Worm (Caenorhabditis elegans): ENCODE measurements around the gene dsc-4.
A peak's percentile ranks its signal among the peaks of the same experiment; 100 is the strongest.

The dsc-4 gene

ce11 chrIV:295734-296201 lies 24.6 kb downstream of the dsc-4 start:
- no peak for TF ChIP-seq unc-39 (tag; optimal IDR thresholded peaks at IDR 0.05)
- no peak for TF ChIP-seq ztf-11 (tag; optimal IDR thresholded peaks at IDR 0.05)
- no peak for TF ChIP-seq pha-4 (GFP tag; IDR thresholded peaks at IDR 0.05)
- TF ChIP-seq pha-4 (tag; optimal IDR thresholded peaks at IDR 0.05): no peak
- no peak for TF ChIP-seq mes-2 (tag; optimal IDR thresholded peaks at IDR 0.05; ENCODE audit: poor library complexity, severe bottlenecking)
- peak; percentile 67 for TF ChIP-seq nhr-28 (tag; optimal IDR thresholded peaks at IDR 0.05)
- no peak for TF ChIP-seq spr-3 (GFP tag; optimal IDR thresholded peaks at IDR 0.05)
- TF ChIP-seq nhr-77 (tag; optimal IDR thresholded peaks at IDR 0.05): peak; percentile 69
- no peak for TF ChIP-seq cey-2 (tag; optimal IDR thresholded peaks at IDR 0.05; ENCODE audit: borderline replicate concordance, insufficient read depth)
- no peak for TF ChIP-seq dpl-1 (GFP tag; optimal IDR thresholded peaks at IDR 0.05)
- TF ChIP-seq F26F4.8 (GFP tag; conservative IDR thresholded peaks at IDR 0.05): no peak
- no peak for TF ChIP-seq daf-19 (GFP tag; conservative IDR thresholded peaks at IDR 0.05)
- peak; percentile 23; the same call in 1 of the 2 replicates for TF ChIP-seq zfp-3 (GFP tag; conservative IDR thresholded peaks at IDR 0.05)
- TF ChIP-seq nhr-237 (tag; optimal IDR thresholded peaks at IDR 0.05): no peak
- TF ChIP-seq daf-16 (GFP tag; optimal IDR thresholded peaks at IDR 0.05): no peak
- peak; percentile 78 for TF ChIP-seq daf-16 (tag; optimal IDR thresholded peaks at IDR 0.05)
- TF ChIP-seq unc-62 (GFP tag; optimal IDR thresholded peaks at IDR 0.05 in 1 of 2): peak in 1 of 2 experiments; percentile 92
- no peak for TF ChIP-seq unc-62 (tag; optimal IDR thresholded peaks at IDR 0.05)
- TF ChIP-seq Y48G9A.11 (GFP tag; IDR thresholded peaks at IDR 0.05): no peak
- TF ChIP-seq sdz-12 (GFP tag; optimal IDR thresholded peaks at IDR 0.05): no peak
- peak in 1 of 2 experiments; percentile 18 for TF ChIP-seq mdl-1 (tag; optimal IDR thresholded peaks at IDR 0.05)
- TF ChIP-seq set-16 (GFP tag; IDR thresholded peaks at IDR 0.05): no peak
- TF ChIP-seq ceh-44 (GFP tag; IDR thresholded peaks at IDR 0.05): no peak
- TF ChIP-seq lin-29 (GFP tag; IDR thresholded peaks at IDR 0.05): no peak
- TF ChIP-seq hlh-30 (tag; optimal IDR thresholded peaks at IDR 0.05; ENCODE audit: insufficient read depth): peak; percentile 70
- TF ChIP-seq D1046.2 (GFP tag; IDR thresholded peaks at IDR 0.05): no peak
- no peak for TF ChIP-seq madf-9 (GFP tag; conservative IDR thresholded peaks at IDR 0.05)
- TF ChIP-seq Y5F2A.4 (GFP tag; optimal IDR thresholded peaks at IDR 0.05): no peak
- TF ChIP-seq gei-8 (GFP tag; optimal IDR thresholded peaks at IDR 0.05): peak; percentile 39
- TF ChIP-seq jun-1 (tag; optimal IDR thresholded peaks at IDR 0.05): no peak
- TF ChIP-seq ztf-7 (tag; optimal IDR thresholded peaks at IDR 0.05): no peak
- TF ChIP-seq lin-39 (tag; optimal IDR thresholded peaks at IDR 0.05): no peak
- TF ChIP-seq spr-1 (tag; optimal IDR thresholded peaks at IDR 0.05): no peak
- no peak for TF ChIP-seq lin-38 (GFP tag; IDR thresholded peaks at IDR 0.05)
- no peak for TF ChIP-seq ZK546.5 (tag; optimal IDR thresholded peaks at IDR 0.05)
- TF ChIP-seq vab-7 (GFP tag; IDR thresholded peaks at IDR 0.05): no peak
- no peak for TF ChIP-seq ceh-82 (tag; optimal IDR thresholded peaks at IDR 0.05)
- TF ChIP-seq ctbp-1 (GFP tag; IDR thresholded peaks at IDR 0.05): no peak
- TF ChIP-seq egl-27 (tag; optimal IDR thresholded peaks at IDR 0.05): no peak
- TF ChIP-seq T26A8.4 (GFP tag; IDR thresholded peaks at IDR 0.05): 0 out of 2 replicates have a peak, but pooled peaks have one; percentile 31
- TF ChIP-seq skn-1 (tag; optimal IDR thresholded peaks at IDR 0.05): no peak
- TF ChIP-seq nhr-48 (tag; optimal IDR thresholded peaks at IDR 0.05): peak; percentile 54
- no peak for TF ChIP-seq zfp-2 (tag; optimal IDR thresholded peaks at IDR 0.05)
- no peak for TF ChIP-seq F44E2.7 (GFP tag; IDR thresholded peaks at IDR 0.05)
- no peak for TF ChIP-seq R02D3.7 (tag; optimal IDR thresholded peaks at IDR 0.05)
- no peak for TF ChIP-seq nhr-41 (GFP tag; IDR thresholded peaks at IDR 0.05)
- TF ChIP-seq ceh-32 (tag; optimal IDR thresholded peaks at IDR 0.05; ENCODE audit: poor library complexity): no peak
- TF ChIP-seq lin-15B (tag; optimal IDR thresholded peaks at IDR 0.05): no peak
- TF ChIP-seq hmg-1.1 (GFP tag; IDR thresholded peaks at IDR 0.05): no peak
- no peak for TF ChIP-seq unc-130 (GFP tag; optimal IDR thresholded peaks at IDR 0.05)
- no peak for TF ChIP-seq snpc-4 (tag; optimal IDR thresholded peaks at IDR 0.05)
- no peak for TF ChIP-seq lsy-2 (tag; optimal IDR thresholded peaks at IDR 0.05)
